Fruit fly (Drosophila melanogaster) whole organism, embryonic: ENCODE results near the gene Dis3.

Source experiments
- Aef1 ChIP-seq: fragments of 200-800 bp; sonication (Bioruptor generic); IDR thresholded peaks from 3 replicates; pipeline ENCODE4 v1.3.6; 2022; ENCODE audit warnings: missing biosample characterization, missing genetic modification characterization
- Asciz ChIP-seq: fragments of 200-800 bp; sonication (Bioruptor generic); optimal IDR thresholded peaks from 2 replicates; lab custom pipeline; 2017; ENCODE audit warnings: missing biosample characterization, mild to moderate bottlenecking, missing genetic modification characterization, missing genetic modification reagents
- Bdp1 ChIP-seq: fragments of 200-800 bp; sonication (Bioruptor generic); optimal IDR thresholded peaks from 3 replicates; lab custom pipeline; 2016; ENCODE audit warnings: missing biosample characterization, missing genetic modification characterization
- CG10274 ChIP-seq: fragments of 200-800 bp; sonication (Bioruptor generic); optimal IDR thresholded peaks from 3 replicates; lab custom pipeline; 2017; ENCODE audit warnings: missing biosample characterization, mild to moderate bottlenecking, missing genetic modification characterization
- CG10654 ChIP-seq: fragments of 200-800 bp; sonication (Bioruptor generic); optimal IDR thresholded peaks from 2 replicates; lab custom pipeline; 2016; ENCODE audit warnings: missing biosample characterization, missing genetic modification characterization
- CG11093 ChIP-seq: fragments of 200-800 bp; sonication (Bioruptor generic); IDR thresholded peaks from 3 replicates; pipeline ENCODE4 v1.3.6; 2022; ENCODE audit warnings: missing biosample characterization, missing genetic modification characterization
- CG11456 ChIP-seq: fragments of 200-800 bp; sonication (Bioruptor generic); IDR thresholded peaks from 3 replicates; pipeline ENCODE4 v1.3.6; 2022; ENCODE audit warnings: missing biosample characterization, missing genetic modification characterization
- CG11560 ChIP-seq: fragments of 200-800 bp; sonication (Bioruptor generic); IDR thresholded peaks from 3 replicates; pipeline ENCODE4 v1.3.6; 2022; ENCODE audit warnings: missing biosample characterization, missing genetic modification characterization
- CG12104 ChIP-seq: fragments of 200-800 bp; sonication (Bioruptor generic); optimal IDR thresholded peaks from 3 replicates; lab custom pipeline; 2016; ENCODE audit warnings: missing biosample characterization, missing genetic modification characterization
- CG12219 ChIP-seq: fragments of 200-800 bp; sonication (Bioruptor generic); optimal IDR thresholded peaks from 3 replicates; lab custom pipeline; 2018; ENCODE audit warnings: missing biosample characterization, mild to moderate bottlenecking, missing genetic modification characterization
- CG12744 ChIP-seq: fragments of 200-800 bp; sonication (Bioruptor generic); optimal IDR thresholded peaks from 2 replicates; lab custom pipeline; 2016; ENCODE audit warnings: missing biosample characterization, missing genetic modification characterization
- CG14710 ChIP-seq: fragments of 200-800 bp; sonication (Bioruptor generic); optimal IDR thresholded peaks from 3 replicates; lab custom pipeline; 2019; ENCODE audit warnings: missing biosample characterization, mild to moderate bottlenecking, missing genetic modification characterization, moderate library complexity
- CG14965 ChIP-seq: fragments of 200-800 bp; sonication (Bioruptor generic); optimal IDR thresholded peaks from 2 replicates; lab custom pipeline; 2016; ENCODE audit warnings: missing biosample characterization, missing genetic modification characterization, borderline replicate concordance
- CG15479 ChIP-seq: fragments of 200-800 bp; sonication (Bioruptor generic); optimal IDR thresholded peaks from 3 replicates; lab custom pipeline; 2019; ENCODE audit warnings: missing biosample characterization, mild to moderate bottlenecking, missing genetic modification characterization, moderate library complexity
- CG16815 ChIP-seq: fragments of 200-800 bp; sonication (Bioruptor generic); optimal IDR thresholded peaks from 3 replicates; lab custom pipeline; 2017; ENCODE audit warnings: missing biosample characterization, mild to moderate bottlenecking, missing genetic modification characterization
- CG17802 ChIP-seq: fragments of 200-800 bp; sonication (Bioruptor generic); optimal IDR thresholded peaks from 2 replicates; lab custom pipeline; 2018; ENCODE audit warnings: missing biosample characterization, mild to moderate bottlenecking, missing genetic modification characterization, moderate library complexity
- CG18262 ChIP-seq: fragments of 200-800 bp; optimal IDR thresholded peaks from 3 replicates; lab custom pipeline; 2019; ENCODE audit warnings: missing biosample characterization, mild to moderate bottlenecking, missing genetic modification characterization, moderate library complexity
- CG2120 ChIP-seq: fragments of 200-800 bp; sonication (Bioruptor generic); optimal IDR thresholded peaks from 3 replicates; lab custom pipeline; 2016; ENCODE audit warnings: missing biosample characterization, missing genetic modification characterization
- CG2889 ChIP-seq: fragments of 200-800 bp; sonication (Bioruptor generic); IDR thresholded peaks from 3 replicates; pipeline ENCODE4 v1.3.6; 2022; ENCODE audit warnings: missing biosample characterization, missing genetic modification characterization
- CG31388 ChIP-seq: fragments of 200-800 bp; sonication (Bioruptor generic); optimal IDR thresholded peaks from 2 replicates; lab custom pipeline; 2016; ENCODE audit warnings: missing biosample characterization, missing genetic modification characterization
- CG34376 ChIP-seq: fragments of 200-800 bp; sonication (Bioruptor generic); optimal IDR thresholded peaks from 2 replicates; lab custom pipeline; 2018; ENCODE audit warnings: missing biosample characterization, mild to moderate bottlenecking, missing genetic modification characterization
- CG3847 ChIP-seq: fragments of 200-800 bp; sonication (Bioruptor generic); IDR thresholded peaks from 2 replicates; pipeline ENCODE4 v1.3.6; 2022; ENCODE audit warnings: missing biosample characterization, missing genetic modification characterization
- CG4404 ChIP-seq: fragments of 200-800 bp; sonication (Bioruptor generic); IDR thresholded peaks from 2 replicates; pipeline ENCODE4 v1.3.6; 2022; ENCODE audit warnings: missing biosample characterization, missing genetic modification characterization
- Drgx ChIP-seq: fragments of 200-800 bp; sonication (Bioruptor generic); IDR thresholded peaks from 2 replicates; pipeline ENCODE4 v1.3.6; 2022; ENCODE audit warnings: missing biosample characterization, missing genetic modification characterization
- GATAe ChIP-seq: fragments of 200-800 bp; sonication (Bioruptor generic); conservative IDR thresholded peaks from 2 replicates; pipeline ENCODE4 v1.3.6; 2022; ENCODE audit warnings: missing biosample characterization, missing genetic modification characterization
- Gsc ChIP-seq: fragments of 200-800 bp; sonication (Bioruptor generic); IDR thresholded peaks from 2 replicates; pipeline ENCODE4 v1.3.6; 2022; ENCODE audit warnings: missing biosample characterization, missing genetic modification characterization
- H15 ChIP-seq: fragments of 200-800 bp; sonication (Bioruptor generic); IDR thresholded peaks from 3 replicates; pipeline ENCODE4 v1.3.6; 2022; ENCODE audit warnings: missing biosample characterization, missing genetic modification characterization
- HHEX ChIP-seq: fragments of 200-800 bp; sonication (Bioruptor generic); optimal IDR thresholded peaks from 3 replicates; lab custom pipeline; 2017; ENCODE audit warnings: missing biosample characterization, mild to moderate bottlenecking, missing genetic modification characterization, missing genetic modification reagents
- Hey ChIP-seq: fragments of 200-800 bp; sonication (Bioruptor generic); optimal IDR thresholded peaks from 3 replicates; lab custom pipeline; 2018; ENCODE audit warnings: missing biosample characterization, mild to moderate bottlenecking, missing genetic modification characterization
- Lpt ChIP-seq: fragments of >200 bp; optimal IDR thresholded peaks from 2 replicates; lab custom pipeline; 2018; ENCODE audit warnings: missing biosample characterization, missing genetic modification characterization
- Myb ChIP-seq: fragments of 200-800 bp; sonication (Bioruptor generic); optimal IDR thresholded peaks from 2 replicates; lab custom pipeline; 2016; ENCODE audit warnings: missing biosample characterization, missing genetic modification characterization
- Opbp ChIP-seq: fragments of 200-800 bp; sonication (Bioruptor generic); IDR thresholded peaks from 3 replicates; pipeline ENCODE4 v1.3.6; 2022; ENCODE audit warnings: missing biosample characterization, missing genetic modification characterization; ENCODE audit not compliant: partially characterized antibody
- Scr ChIP-seq: fragments of 200-800 bp; sonication (Bioruptor generic); IDR thresholded peaks from 2 replicates; pipeline ENCODE4 v1.3.6; 2022; ENCODE audit warnings: missing biosample characterization, missing genetic modification characterization; ENCODE audit not compliant: partially characterized antibody
- Sry-β ChIP-seq: fragments of 200-800 bp; sonication (Bioruptor generic); optimal IDR thresholded peaks from 2 replicates; lab custom pipeline; 2018; ENCODE audit warnings: missing biosample characterization, mild to moderate bottlenecking, missing genetic modification characterization, moderate library complexity
- ab ChIP-seq: fragments of 200-800 bp; sonication (Bioruptor generic); optimal IDR thresholded peaks from 2 replicates; lab custom pipeline; 2016; ENCODE audit warnings: missing biosample characterization, missing genetic modification characterization
- chm ChIP-seq: fragments of 200-800 bp; sonication (Bioruptor generic); IDR thresholded peaks from 2 replicates; pipeline ENCODE4 v1.3.6; 2022; ENCODE audit warnings: missing biosample characterization, missing genetic modification characterization
- ci ChIP-seq: fragments of 200-800 bp; sonication (Bioruptor generic); IDR thresholded peaks from 3 replicates; pipeline ENCODE4 v1.3.6; 2022; ENCODE audit warnings: missing biosample characterization, missing genetic modification characterization
- dati ChIP-seq: fragments of 200-800 bp; sonication (Bioruptor generic); IDR thresholded peaks from 2 replicates; pipeline ENCODE4 v1.3.6; 2022; ENCODE audit warnings: missing biosample characterization, missing genetic modification characterization
- dm ChIP-seq: fragments of 200-800 bp; sonication (Bioruptor generic); optimal IDR thresholded peaks from 3 replicates; lab custom pipeline; 2016; ENCODE audit warnings: missing biosample characterization, missing genetic modification characterization
- dmrt99B ChIP-seq: fragments of 200-800 bp; sonication (Bioruptor generic); optimal IDR thresholded peaks from 2 replicates; lab custom pipeline; 2018; ENCODE audit warnings: missing biosample characterization, mild to moderate bottlenecking, missing genetic modification characterization, moderate library complexity
- fd3F ChIP-seq: fragments of 200-800 bp; sonication (Bioruptor generic); optimal IDR thresholded peaks from 2 replicates; lab custom pipeline; 2018; ENCODE audit warnings: missing biosample characterization, mild to moderate bottlenecking, missing genetic modification characterization, moderate library complexity
- luna ChIP-seq: fragments of 200-800 bp; sonication (Bioruptor generic); optimal IDR thresholded peaks from 2 replicates; lab custom pipeline; 2016; ENCODE audit warnings: missing biosample characterization, missing genetic modification characterization
- nau ChIP-seq: fragments of 200-800 bp; sonication (Bioruptor generic); optimal IDR thresholded peaks from 3 replicates; lab custom pipeline; 2017; ENCODE audit warnings: missing biosample characterization, mild to moderate bottlenecking, missing genetic modification characterization, missing genetic modification reagents
- pros ChIP-seq: fragments of 200-800 bp; sonication (Bioruptor generic); optimal IDR thresholded peaks from 3 replicates; lab custom pipeline; 2019; ENCODE audit warnings: missing biosample characterization, mild to moderate bottlenecking, missing genetic modification characterization, moderate library complexity
- sens ChIP-seq: fragments of 200-800 bp; sonication (Bioruptor generic); peaks from one replicate; lab custom pipeline; 2016; ENCODE audit warnings: missing biosample characterization, missing genetic modification characterization
- sima ChIP-seq: fragments of 200-800 bp; sonication (Bioruptor generic); optimal IDR thresholded peaks from 2 replicates; lab custom pipeline; 2016; ENCODE audit warnings: missing biosample characterization, missing genetic modification characterization
- slou ChIP-seq: fragments of 200-800 bp; sonication (Bioruptor generic); optimal IDR thresholded peaks from 3 replicates; lab custom pipeline; 2016; ENCODE audit warnings: missing biosample characterization, missing genetic modification characterization
- tio ChIP-seq: fragments of 200-800 bp; sonication (Bioruptor generic); optimal IDR thresholded peaks from 2 replicates; lab custom pipeline; 2017; ENCODE audit warnings: missing biosample characterization, missing genetic modification characterization, inconsistent platforms
- tx ChIP-seq: fragments of 200-800 bp; sonication (Bioruptor generic); optimal IDR thresholded peaks from 2 replicates; lab custom pipeline; 2016; ENCODE audit warnings: missing biosample characterization, missing genetic modification characterization
- vnd ChIP-seq: fragments of 200-800 bp; sonication (Bioruptor generic); IDR thresholded peaks from 3 replicates; pipeline ENCODE4 v1.3.6; 2022; ENCODE audit warnings: missing biosample characterization, missing genetic modification characterization; ENCODE audit not compliant: partially characterized antibody

Gene Dis3

DNA sequence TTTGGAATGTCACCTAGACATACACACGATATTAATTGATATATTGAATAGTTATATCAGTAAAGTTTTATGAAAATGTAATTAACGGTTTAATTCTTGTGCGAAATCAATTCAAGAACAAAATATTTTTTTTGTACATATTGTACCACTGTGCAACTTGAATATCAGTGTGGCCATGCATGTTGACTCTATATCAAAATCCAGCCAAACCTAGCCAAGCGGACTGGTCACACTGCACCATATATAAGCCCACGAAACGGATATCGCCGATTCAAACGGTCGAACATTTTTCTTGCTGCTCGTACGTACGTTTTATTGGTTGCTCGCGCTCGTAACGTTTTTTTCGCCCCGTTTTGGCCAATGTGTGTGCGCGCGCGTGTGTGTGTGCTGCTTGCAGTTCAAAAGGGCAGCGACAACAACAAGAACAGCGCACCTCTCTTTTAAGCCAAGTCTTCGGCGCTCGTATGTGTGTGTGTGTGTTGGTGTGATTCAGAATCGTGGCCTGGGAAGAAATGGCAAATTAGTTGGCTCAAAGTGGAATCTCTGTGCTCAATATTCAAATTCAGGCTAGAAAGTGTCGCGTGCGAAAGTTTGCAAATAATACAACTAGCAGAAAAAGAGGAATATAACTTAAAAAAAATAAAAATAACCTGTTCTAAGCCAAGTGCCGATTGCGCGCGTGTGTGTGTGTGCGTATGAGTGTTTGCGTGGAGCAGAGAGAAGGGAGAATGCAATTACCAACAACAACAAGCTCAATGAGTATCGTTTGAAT is 38.3 kb upstream of the Dis3 start, which contains the start of gene crb (continued):
- TF ChIP-seq vnd (GFP tag; lab: Robert Waterston, UW): no peak
- TF ChIP-seq CG2889 (GFP tag; lab: Robert Waterston, UW): no peak
- TF ChIP-seq sens (GFP tag; lab: Kevin White, UChicago): peak; percentile 92
- TF ChIP-seq Opbp (GFP tag; lab: Robert Waterston, UW): peak; percentile 74; the same call in 2 of the 3 replicates
- no peak for TF ChIP-seq dati
- no peak for TF ChIP-seq ab
- TF ChIP-seq CG31388: no peak
- no peak for TF ChIP-seq CG12219 (GFP tag; lab: Kevin White, UChicago)
- no peak for TF ChIP-seq CG10274 (GFP tag; lab: Kevin White, UChicago)
- peak; percentile 63 for TF ChIP-seq CG2120
- TF ChIP-seq dm (GFP tag; lab: Kevin White, UChicago): no peak
- no peak for TF ChIP-seq Hey (tag; lab: Kevin White, UChicago)
- peak; percentile 35 for TF ChIP-seq CG14710 (tag; lab: Kevin White, UChicago)
- TF ChIP-seq CG12104: no peak
- no peak for TF ChIP-seq CG11093 (GFP tag; lab: Robert Waterston, UW)
- TF ChIP-seq dmrt99B (tag; lab: Kevin White, UChicago): peak; percentile 37
- TF ChIP-seq Lpt: no peak
- TF ChIP-seq tio (GFP tag; lab: Kevin White, UChicago): no peak
- TF ChIP-seq CG16815 (GFP tag; lab: Kevin White, UChicago): no peak
- no peak for TF ChIP-seq HHEX (GFP tag; lab: Kevin White, UChicago)
- no peak for TF ChIP-seq pros (GFP tag; lab: Kevin White, UChicago)
- TF ChIP-seq CG12744: peak; percentile 55
- 0 out of 2 replicates have a peak, but pooled peaks have one; percentile 30 for TF ChIP-seq Drgx (GFP tag; lab: Robert Waterston, UW)
- no peak for TF ChIP-seq fd3F (GFP tag; lab: Kevin White, UChicago)
- peak; percentile 71 for TF ChIP-seq chm
- no peak for TF ChIP-seq CG17802
- TF ChIP-seq tx (GFP tag; lab: Kevin White, UChicago): no peak
- peak; percentile 21 for TF ChIP-seq CG15479 (GFP tag; lab: Kevin White, UChicago)
- TF ChIP-seq CG34376 (GFP tag; lab: Kevin White, UChicago): peak; percentile 61
- peak; percentile 0 for TF ChIP-seq CG10654 (GFP tag; lab: Kevin White, UChicago)
- 0 out of 3 replicates have a peak, but pooled peaks have one; percentile 43 for TF ChIP-seq CG11456 (GFP tag; lab: Robert Waterston, UW)
- TF ChIP-seq Bdp1 (GFP tag; lab: Kevin White, UChicago): peak; percentile 41
- TF ChIP-seq CG18262 (tag; lab: Kevin White, UChicago): peak; percentile 38
- TF ChIP-seq Asciz (GFP tag; lab: Kevin White, UChicago): no peak
- TF ChIP-seq sima (GFP tag; lab: Kevin White, UChicago): no peak
- no peak for TF ChIP-seq Aef1 (GFP tag; lab: Robert Waterston, UW)
- TF ChIP-seq CG11560 (tag; lab: Robert Waterston, UW): no peak
- TF ChIP-seq Myb (GFP tag; lab: Kevin White, UChicago): peak; percentile 95
- 0 out of 3 replicates have a peak, but pooled peaks have one; percentile 35 for TF ChIP-seq H15 (GFP tag; lab: Robert Waterston, UW)
- TF ChIP-seq Scr (GFP tag; lab: Robert Waterston, UW): peak; percentile 49
- peak; percentile 68 for TF ChIP-seq CG3847 (GFP tag; lab: Robert Waterston, UW)
- TF ChIP-seq slou (GFP tag; lab: Kevin White, UChicago): no peak
- TF ChIP-seq Sry-β (GFP tag; lab: Kevin White, UChicago): no peak
- TF ChIP-seq GATAe (GFP tag; lab: Robert Waterston, UW): no peak
- TF ChIP-seq CG4404 (GFP tag; lab: Robert Waterston, UW): no peak
- no peak for TF ChIP-seq luna (GFP tag; lab: Kevin White, UChicago)
- TF ChIP-seq CG14965: no peak
- peak; percentile 12 for TF ChIP-seq nau (GFP tag; lab: Kevin White, UChicago)
- TF ChIP-seq ci: peak; percentile 84
- TF ChIP-seq Gsc (GFP tag; lab: Robert Waterston, UW): no peak
